Fruit fly (Drosophila melanogaster) whole organism, embryonic: ENCODE data around the gene nonC.

ENCODE experiments used
- Asciz ChIP-seq: fragments of 200-800 bp; sonication (Bioruptor generic); optimal IDR thresholded peaks from 2 replicates; lab custom pipeline; 2017; ENCODE audit warnings: missing biosample characterization, mild to moderate bottlenecking, missing genetic modification characterization, missing genetic modification reagents
- BEAF-32 ChIP-seq: fragments of 200-800 bp; sonication (Bioruptor generic); optimal IDR thresholded peaks from 3 replicates; lab custom pipeline; 2017; ENCODE audit warnings: missing biosample characterization, missing genetic modification characterization, mild to moderate bottlenecking, moderate library complexity, missing genetic modification reagents
- CG11085 ChIP-seq: fragments of 200-800 bp; sonication (Bioruptor generic); IDR thresholded peaks from 2 replicates; pipeline ENCODE4 v1.3.6; 2022; ENCODE audit warnings: missing biosample characterization, missing genetic modification characterization
- CG12071 ChIP-seq: fragments of 200-800 bp; sonication (Bioruptor generic); optimal IDR thresholded peaks from 3 replicates; lab custom pipeline; 2018; ENCODE audit warnings: missing biosample characterization, mild to moderate bottlenecking, missing genetic modification characterization
- CG12769 ChIP-seq: fragments of 200-800 bp; sonication (Bioruptor generic); optimal IDR thresholded peaks from 2 replicates; lab custom pipeline; 2019; ENCODE audit warnings: missing biosample characterization, mild to moderate bottlenecking, missing genetic modification characterization, moderate library complexity
- CG13424 ChIP-seq: fragments of 200-800 bp; sonication (Bioruptor generic); optimal IDR thresholded peaks from 2 replicates; lab custom pipeline; 2019; ENCODE audit warnings: missing biosample characterization, mild to moderate bottlenecking, missing genetic modification characterization, moderate library complexity
- CG15011 ChIP-seq: fragments of 200-800 bp; sonication (Bioruptor generic); optimal IDR thresholded peaks from 3 replicates; lab custom pipeline; 2018; ENCODE audit warnings: missing biosample characterization, mild to moderate bottlenecking, missing genetic modification characterization
- CG15073 ChIP-seq: fragments of 200-800 bp; sonication (Bioruptor generic); optimal IDR thresholded peaks from 2 replicates; lab custom pipeline; 2016; ENCODE audit warnings: missing biosample characterization, missing genetic modification characterization
- CG15601 ChIP-seq: fragments of 200-800 bp; sonication (Bioruptor generic); optimal IDR thresholded peaks from 3 replicates; lab custom pipeline; 2019; ENCODE audit warnings: missing biosample characterization, mild to moderate bottlenecking, missing genetic modification characterization, moderate library complexity
- CG2199 ChIP-seq: fragments of 200-800 bp; sonication (Bioruptor generic); IDR thresholded peaks from 3 replicates; pipeline ENCODE4 v1.3.6; 2022; ENCODE audit warnings: missing biosample characterization, missing genetic modification characterization
- CG30403 ChIP-seq: fragments of 200-800 bp; sonication (Bioruptor generic); optimal IDR thresholded peaks from 3 replicates; lab custom pipeline; 2016; ENCODE audit warnings: missing biosample characterization, missing genetic modification characterization
- CG32532 ChIP-seq: fragments of 200-800 bp; sonication (Bioruptor generic); IDR thresholded peaks from 2 replicates; pipeline ENCODE4 v1.3.6; 2022; ENCODE audit warnings: missing biosample characterization, missing genetic modification characterization
- CG9215 ChIP-seq: fragments of 200-800 bp; sonication (Bioruptor generic); IDR thresholded peaks from 2 replicates; pipeline ENCODE4 v1.3.6; 2022; ENCODE audit warnings: missing biosample characterization, missing genetic modification characterization
- CG9437 ChIP-seq: fragments of 200-800 bp; sonication (Bioruptor generic); optimal IDR thresholded peaks from 2 replicates; lab custom pipeline; 2018; ENCODE audit warnings: missing biosample characterization, mild to moderate bottlenecking, missing genetic modification characterization
- Deaf1 ChIP-seq: fragments of 200-800 bp; optimal IDR thresholded peaks from 3 replicates; lab custom pipeline; 2019; ENCODE audit warnings: missing biosample characterization, mild to moderate bottlenecking, missing genetic modification characterization, moderate library complexity
- Dp ChIP-seq: fragments of 200-800 bp; sonication (Bioruptor generic); optimal IDR thresholded peaks from 2 replicates; lab custom pipeline; 2018; ENCODE audit warnings: missing biosample characterization, mild to moderate bottlenecking, missing genetic modification characterization, moderate library complexity
- Mad ChIP-seq: fragments of 200-800 bp; sonication (Bioruptor generic); optimal IDR thresholded peaks from 2 replicates; lab custom pipeline; 2016; ENCODE audit warnings: missing biosample characterization, missing genetic modification characterization
- Med ChIP-seq: fragments of 200-800 bp; sonication (Bioruptor generic); peaks from one replicate; lab custom pipeline; 2016; ENCODE audit warnings: missing biosample characterization, missing genetic modification characterization, mild to moderate bottlenecking, inconsistent platforms, moderate library complexity
- Meics ChIP-seq: fragments of 200-800 bp; sonication (Bioruptor generic); optimal IDR thresholded peaks from 2 replicates; lab custom pipeline; 2017; ENCODE audit warnings: missing biosample characterization, mild to moderate bottlenecking, missing genetic modification characterization
- NC2α ChIP-seq: fragments of 200-800 bp; sonication (Bioruptor generic); optimal IDR thresholded peaks from 2 replicates; lab custom pipeline; 2016; ENCODE audit warnings: missing biosample characterization, missing genetic modification characterization
- Neu2 ChIP-seq: fragments of 200-800 bp; sonication (Bioruptor generic); optimal IDR thresholded peaks from 3 replicates; lab custom pipeline; 2016; ENCODE audit warnings: missing biosample characterization, missing genetic modification characterization, borderline replicate concordance
- Scr ChIP-seq: fragments of 200-800 bp; sonication (Bioruptor generic); IDR thresholded peaks from 2 replicates; pipeline ENCODE4 v1.3.6; 2022; ENCODE audit warnings: missing biosample characterization, missing genetic modification characterization; ENCODE audit not compliant: partially characterized antibody
- Usf ChIP-seq: fragments of 200-800 bp; sonication (Bioruptor generic); optimal IDR thresholded peaks from 2 replicates; lab custom pipeline; 2017; ENCODE audit warnings: missing genotype, missing biosample characterization, missing genetic modification characterization
- Xbp1 ChIP-seq: fragments of 200-800 bp; sonication (Bioruptor generic); optimal IDR thresholded peaks from 3 replicates; lab custom pipeline; 2016; ENCODE audit warnings: missing biosample characterization, mild to moderate bottlenecking, missing genetic modification characterization
- bcd ChIP-seq: fragments of 200-800 bp; sonication (Bioruptor generic); optimal IDR thresholded peaks from 2 replicates; lab custom pipeline; 2017; ENCODE audit warnings: missing biosample characterization, mild to moderate bottlenecking, missing genetic modification characterization
- bigmax ChIP-seq: fragments of 200-800 bp; sonication (Bioruptor generic); optimal IDR thresholded peaks from 2 replicates; lab custom pipeline; 2018; ENCODE audit warnings: missing biosample characterization, mild to moderate bottlenecking, missing genetic modification characterization
- caup ChIP-seq: fragments of 200-800 bp; sonication (Bioruptor generic); optimal IDR thresholded peaks from 3 replicates; lab custom pipeline; 2017; ENCODE audit warnings: missing biosample characterization, mild to moderate bottlenecking, missing genetic modification characterization, moderate library complexity; ENCODE audit not compliant: severe bottlenecking
- crc ChIP-seq: fragments of 200-800 bp; sonication (Bioruptor generic); optimal IDR thresholded peaks from 2 replicates; lab custom pipeline; 2016; ENCODE audit warnings: missing biosample characterization, missing genetic modification characterization
- crp ChIP-seq, 2 experiments: fragments of 200-800 bp; sonication (Bioruptor generic); optimal IDR thresholded peaks; 2 replicates in 1 of 2; 3 replicates in 1 of 2; lab custom pipeline; 2017; ENCODE audit warnings: missing biosample characterization in 2 of 2, missing genetic modification characterization in 2 of 2, mild to moderate bottlenecking in 1 of 2, moderate library complexity in 1 of 2
- da ChIP-seq: fragments of 200-800 bp; sonication (Bioruptor generic); optimal IDR thresholded peaks from 2 replicates; lab custom pipeline; 2016; ENCODE audit warnings: missing biosample characterization, missing genetic modification characterization
- dati ChIP-seq: fragments of 200-800 bp; sonication (Bioruptor generic); IDR thresholded peaks from 2 replicates; pipeline ENCODE4 v1.3.6; 2022; ENCODE audit warnings: missing biosample characterization, missing genetic modification characterization
- esg ChIP-seq: fragments of 200-800 bp; sonication (Bioruptor generic); conservative IDR thresholded peaks from 2 replicates; pipeline ENCODE4 v1.3.6; 2022; ENCODE audit warnings: missing biosample characterization, missing genetic modification characterization
- fd96Cb ChIP-seq: fragments of 200-800 bp; sonication (Bioruptor generic); optimal IDR thresholded peaks from 2 replicates; lab custom pipeline; 2018; ENCODE audit warnings: missing biosample characterization, mild to moderate bottlenecking, missing genetic modification characterization, moderate library complexity
- fru ChIP-seq: fragments of >200 bp; optimal IDR thresholded peaks from 2 replicates; lab custom pipeline; 2017
- grau ChIP-seq: fragments of 200-800 bp; optimal IDR thresholded peaks from 3 replicates; lab custom pipeline; 2019; ENCODE audit warnings: missing biosample characterization, mild to moderate bottlenecking, missing genetic modification characterization, moderate library complexity
- hth ChIP-seq: fragments of >200 bp; optimal IDR thresholded peaks from 2 replicates; lab custom pipeline; 2017; ENCODE audit warnings: inconsistent platforms
- insv ChIP-seq, 2 experiments: fragments of 200-800 bp; sonication (Bioruptor generic); optimal IDR thresholded peaks; 3 replicates each; lab custom pipeline; 2016 to 2018; ENCODE audit warnings: missing biosample characterization in 2 of 2, missing genetic modification characterization in 2 of 2
- pfk ChIP-seq: fragments of 200-800 bp; sonication (Bioruptor generic); optimal IDR thresholded peaks from 2 replicates; lab custom pipeline; 2018; ENCODE audit warnings: missing biosample characterization, mild to moderate bottlenecking, missing genetic modification characterization, moderate library complexity
- pros ChIP-seq: fragments of 200-800 bp; sonication (Bioruptor generic); optimal IDR thresholded peaks from 3 replicates; lab custom pipeline; 2019; ENCODE audit warnings: missing biosample characterization, mild to moderate bottlenecking, missing genetic modification characterization, moderate library complexity
- repo ChIP-seq: fragments of 200-800 bp; sonication (Bioruptor generic); optimal IDR thresholded peaks from 2 replicates; lab custom pipeline; 2016; ENCODE audit warnings: missing biosample characterization, missing genetic modification characterization
- ro ChIP-seq: fragments of 200-800 bp; sonication (Bioruptor generic); IDR thresholded peaks from 2 replicates; pipeline ENCODE4 v1.3.6; 2022; ENCODE audit warnings: missing biosample characterization, missing genetic modification characterization
- run ChIP-seq: fragments of 200-800 bp; sonication (Bioruptor generic); optimal IDR thresholded peaks from 3 replicates; lab custom pipeline; 2018; ENCODE audit warnings: missing biosample characterization, mild to moderate bottlenecking, missing genetic modification characterization
- scrt ChIP-seq: fragments of 200-800 bp; sonication (Bioruptor generic); optimal IDR thresholded peaks from 2 replicates; lab custom pipeline; 2018; ENCODE audit warnings: missing biosample characterization, mild to moderate bottlenecking, missing genetic modification characterization, moderate library complexity
- sens ChIP-seq: fragments of 200-800 bp; sonication (Bioruptor generic); peaks from one replicate; lab custom pipeline; 2016; ENCODE audit warnings: missing biosample characterization, missing genetic modification characterization
- sqz ChIP-seq: fragments of 200-800 bp; sonication (Bioruptor generic); optimal IDR thresholded peaks from 3 replicates; lab custom pipeline; 2018; ENCODE audit warnings: missing biosample characterization, mild to moderate bottlenecking, missing genetic modification characterization
- sug ChIP-seq: fragments of 200-800 bp; optimal IDR thresholded peaks from 2 replicates; lab custom pipeline; 2019; ENCODE audit warnings: missing biosample characterization, mild to moderate bottlenecking, missing genetic modification characterization, moderate library complexity
- tin ChIP-seq: fragments of 200-800 bp; sonication (Bioruptor generic); optimal IDR thresholded peaks from 3 replicates; lab custom pipeline; 2016; ENCODE audit warnings: missing biosample characterization, missing genetic modification characterization
- z ChIP-seq: fragments of 200-800 bp; sonication (Bioruptor generic); IDR thresholded peaks from 3 replicates; pipeline ENCODE4 v1.3.6; 2022; ENCODE audit warnings: missing biosample characterization, missing genetic modification characterization
- zfh2 ChIP-seq: fragments of 200-800 bp; sonication (Bioruptor generic); optimal IDR thresholded peaks from 2 replicates; lab custom pipeline; 2016; ENCODE audit warnings: missing biosample characterization, missing genetic modification characterization

nonC gene

DNA sequence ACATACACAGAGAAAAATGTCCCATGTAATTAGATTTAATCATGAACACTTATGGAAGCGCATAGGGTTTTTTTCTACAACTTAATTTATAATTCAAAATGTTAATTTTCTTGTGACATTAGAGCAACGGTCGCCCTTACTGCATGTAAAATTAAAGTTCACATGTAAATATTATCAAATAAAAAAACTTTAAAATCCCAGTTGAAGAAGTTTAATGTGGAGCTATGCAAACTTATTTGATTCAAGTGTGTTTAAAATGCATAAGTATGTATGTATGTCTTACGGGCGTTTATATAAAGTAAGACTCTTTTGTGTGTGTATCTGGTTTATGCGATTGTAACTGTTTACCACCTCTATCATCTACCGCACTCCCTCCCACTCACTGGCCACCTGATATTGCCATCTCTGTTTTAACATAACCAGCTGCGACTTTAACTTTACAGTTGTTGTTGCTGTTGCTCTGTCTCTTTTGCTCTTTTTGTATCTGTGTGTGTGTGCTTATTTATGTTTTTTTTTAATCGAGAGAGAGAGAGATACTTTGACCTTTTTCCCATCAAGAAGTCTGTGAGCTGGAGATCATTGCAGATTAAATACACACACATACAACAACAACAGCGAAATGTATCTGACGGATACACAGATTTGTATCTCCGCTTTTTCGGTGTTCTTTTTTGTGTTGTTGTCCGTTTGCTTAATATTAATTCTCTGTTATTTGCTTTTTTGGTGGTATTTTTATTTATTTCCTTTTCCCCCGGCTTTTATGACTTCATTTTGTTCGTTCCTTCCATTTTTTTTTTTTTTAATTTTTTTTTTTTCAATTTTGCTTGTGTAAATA, 31.3 kb downstream of the nonC start (continued):
- TF ChIP-seq crp (GFP tag; optimal IDR thresholded peaks at IDR 0.05; lab: Kevin White, UChicago): peak in 1 of 2 experiments; percentile 51
- no peak for TF ChIP-seq hth (lab: Kevin White, UChicago)
- peak; percentile 97 for TF ChIP-seq sens (GFP tag; lab: Kevin White, UChicago)
- TF ChIP-seq fd96Cb (tag; lab: Kevin White, UChicago): peak; percentile 84
- TF ChIP-seq bigmax (GFP tag; lab: Kevin White, UChicago): no peak
- TF ChIP-seq run (tag; lab: Kevin White, UChicago): peak; percentile 88
- peak; percentile 93 for TF ChIP-seq sqz (GFP tag; lab: Kevin White, UChicago)
- peak; percentile 90 for TF ChIP-seq Xbp1 (GFP tag; lab: Kevin White, UChicago)
- TF ChIP-seq Asciz (GFP tag; lab: Kevin White, UChicago): peak; percentile 82
- TF ChIP-seq fru (lab: Kevin White, UChicago): no peak
- TF ChIP-seq zfh2 (GFP tag; lab: Kevin White, UChicago): peak; percentile 60
- peak; percentile 89 for TF ChIP-seq pros (GFP tag; lab: Kevin White, UChicago)
- peak; percentile 41 for TF ChIP-seq caup (GFP tag; lab: Kevin White, UChicago)
- TF ChIP-seq tin: peak; percentile 67
- TF ChIP-seq ro (GFP tag; lab: Robert Waterston, UW): no peak
- no peak for TF ChIP-seq CG11085
- peak; percentile 84 for TF ChIP-seq bcd
- no peak for TF ChIP-seq Neu2 (GFP tag; lab: Kevin White, UChicago)
- no peak for TF ChIP-seq Dp (GFP tag; lab: Kevin White, UChicago)
- TF ChIP-seq Scr (GFP tag; lab: Robert Waterston, UW): no peak
- peak; percentile 75 for TF ChIP-seq Mad
- no peak for TF ChIP-seq repo (GFP tag; lab: Kevin White, UChicago)
- TF ChIP-seq NC2α (GFP tag; lab: Kevin White, UChicago): peak; percentile 73
- TF ChIP-seq Med: peak; percentile 96
- TF ChIP-seq crc (GFP tag; lab: Kevin White, UChicago): peak; percentile 56
- TF ChIP-seq Meics (GFP tag; lab: Kevin White, UChicago): peak; percentile 75
- no peak for TF ChIP-seq CG15073 (GFP tag; lab: Kevin White, UChicago)
- TF ChIP-seq CG12769 (tag; lab: Kevin White, UChicago): no peak
- TF ChIP-seq Usf: peak; percentile 62
- peak; percentile 26 for TF ChIP-seq Deaf1
- TF ChIP-seq pfk: peak; percentile 43
- TF ChIP-seq z: no peak
- peak; percentile 96 for TF ChIP-seq CG13424 (tag; lab: Kevin White, UChicago)
- TF ChIP-seq CG15601 (tag; lab: Kevin White, UChicago): peak; percentile 92
- peak; percentile 3 for TF ChIP-seq BEAF-32 (GFP tag; lab: Kevin White, UChicago)
- TF ChIP-seq grau (tag; lab: Kevin White, UChicago): peak; percentile 93
- TF ChIP-seq CG9215 (GFP tag; lab: Robert Waterston, UW): 0 out of 2 replicates have a peak, but pooled peaks have one; percentile 19
- no peak for TF ChIP-seq CG12071 (GFP tag; lab: Kevin White, UChicago)
- peak; percentile 44; the same call in 1 of the 2 replicates for TF ChIP-seq CG32532 (GFP tag; lab: Robert Waterston, UW)
- TF ChIP-seq scrt: peak; percentile 68
- TF ChIP-seq CG15011 (GFP tag; lab: Kevin White, UChicago): peak; percentile 34
- no peak for TF ChIP-seq dati (GFP tag; lab: Robert Waterston, UW)
- peak; percentile 82 for TF ChIP-seq esg
- TF ChIP-seq CG9437 (GFP tag; lab: Kevin White, UChicago): peak; percentile 91
- peak; percentile 61 for TF ChIP-seq da (GFP tag; lab: Kevin White, UChicago)
- TF ChIP-seq sug: peak; percentile 80
- peak; percentile 94 for TF ChIP-seq CG30403 (GFP tag; lab: Kevin White, UChicago)
- peak in 1 of 2 experiments; percentile 26 for TF ChIP-seq insv (GFP tag; optimal IDR thresholded peaks at IDR 0.05; lab: Kevin White, UChicago)
- TF ChIP-seq CG2199 (GFP tag; lab: Robert Waterston, UW): peak; percentile 86; the same call in 1 of the 3 replicates
